Worm (Caenorhabditis elegans) whole organism, late embryonic: Measurements from ENCODE around the gene gcy-12.

Experiments
- C08G9.2 ChIP-seq: sonication (generic microtip); optimal IDR thresholded peaks from 2 replicates; lab custom pipeline; 2016; ENCODE audit warnings: mild to moderate bottlenecking, missing genetic modification characterization, moderate library complexity, missing compliant biosample characterization
- F13H6.1 ChIP-seq: sonication (generic microtip); optimal IDR thresholded peaks from 2 replicates; lab custom pipeline; 2016; ENCODE audit warnings: missing genetic modification characterization, missing compliant biosample characterization
- K02D7.2 ChIP-seq: sonication (generic microtip); optimal IDR thresholded peaks from 2 replicates; lab custom pipeline; 2017; ENCODE audit warnings: mild to moderate bottlenecking, missing genetic modification characterization, missing compliant biosample characterization
- K09A11.1 ChIP-seq: sonication (generic microtip); optimal IDR thresholded peaks from 2 replicates; lab custom pipeline; 2017; ENCODE audit warnings: antibody characterized with exemption, mild to moderate bottlenecking, missing genetic modification characterization, missing compliant biosample characterization; ENCODE audit not compliant: insufficient read depth
- T23F11.4 ChIP-seq: fragments of 200-800 bp; sonication (Bioruptor generic); optimal IDR thresholded peaks from 2 replicates; lab custom pipeline; 2018; ENCODE audit warnings: mild to moderate bottlenecking, missing genetic modification characterization, missing compliant biosample characterization
- ahr-1 ChIP-seq: sonication (generic microtip); optimal IDR thresholded peaks from 2 replicates; lab custom pipeline; 2016; ENCODE audit warnings: missing genetic modification characterization, missing compliant biosample characterization
- ama-1 ChIP-seq: fragments of 150-350 bp; optimal IDR thresholded peaks from 2 replicates; lab custom pipeline; 2014
- ceh-14 ChIP-seq: sonication (generic microtip); optimal IDR thresholded peaks from 2 replicates; lab custom pipeline; 2016; ENCODE audit warnings: missing genotype, missing genetic modification characterization, missing compliant biosample characterization
- ceh-18 ChIP-seq: sonication (generic microtip); optimal IDR thresholded peaks from 2 replicates; lab custom pipeline; 2016; ENCODE audit warnings: missing genetic modification characterization, missing compliant biosample characterization
- ceh-2 ChIP-seq: sonication (generic microtip); optimal IDR thresholded peaks from 2 replicates; lab custom pipeline; 2016; ENCODE audit warnings: missing genotype, missing genetic modification characterization, missing compliant biosample characterization
- ceh-22 ChIP-seq: sonication (generic microtip); optimal IDR thresholded peaks from 2 replicates; lab custom pipeline; 2017; ENCODE audit warnings: missing biosample characterization, missing genetic modification characterization
- ceh-31 ChIP-seq: sonication (generic microtip); optimal IDR thresholded peaks from 2 replicates; lab custom pipeline; 2016; ENCODE audit warnings: missing genetic modification characterization, missing compliant biosample characterization
- ceh-45 ChIP-seq: fragments of 200-800 bp; sonication (Bioruptor generic); IDR thresholded peaks from 2 replicates; pipeline ENCODE4 v1.3.6; 2022; ENCODE audit warnings: missing genetic modification reagents, missing genetic modification characterization, missing compliant biosample characterization
- ceh-6 ChIP-seq: fragments of 200-800 bp; sonication (Bioruptor generic); optimal IDR thresholded peaks from 2 replicates; lab custom pipeline; 2018; ENCODE audit warnings: mild to moderate bottlenecking, missing genetic modification characterization, missing compliant biosample characterization
- dve-1 ChIP-seq: sonication (generic microtip); optimal IDR thresholded peaks from 2 replicates; lab custom pipeline; 2017; ENCODE audit warnings: antibody characterized with exemption, mild to moderate bottlenecking, missing genetic modification characterization, missing compliant biosample characterization
- elt-4 ChIP-seq: sonication (generic microtip); optimal IDR thresholded peaks from 2 replicates; lab custom pipeline; 2016; ENCODE audit warnings: missing genetic modification characterization, missing compliant biosample characterization
- fkh-10 ChIP-seq: fragments of 150-350 bp; optimal IDR thresholded peaks from 2 replicates; lab custom pipeline; 2014; ENCODE audit warnings: missing biosample characterization, missing genetic modification reagents, missing genetic modification characterization
- hlh-13 ChIP-seq: fragments of 200-800 bp; sonication (Bioruptor generic); optimal IDR thresholded peaks from 2 replicates; lab custom pipeline; 2018; ENCODE audit warnings: mild to moderate bottlenecking, missing genetic modification characterization, missing compliant biosample characterization
- hlh-15 ChIP-seq: sonication (generic microtip); optimal IDR thresholded peaks from 2 replicates; lab custom pipeline; 2016; ENCODE audit warnings: missing genetic modification characterization, missing compliant biosample characterization
- hlh-6 ChIP-seq: sonication (generic microtip); optimal IDR thresholded peaks from 2 replicates; lab custom pipeline; 2016; ENCODE audit warnings: missing genotype, missing genetic modification characterization, missing compliant biosample characterization
- mec-3 ChIP-seq: sonication (generic microtip); optimal IDR thresholded peaks from 2 replicates; lab custom pipeline; 2016; ENCODE audit warnings: borderline replicate concordance, missing genetic modification characterization, missing compliant biosample characterization
- nfya-1 ChIP-seq: sonication (generic microtip); optimal IDR thresholded peaks from 2 replicates; lab custom pipeline; 2017; ENCODE audit warnings: missing genetic modification characterization, mild to moderate bottlenecking, missing compliant biosample characterization, antibody characterized with exemption, moderate library complexity
- nhr-232 ChIP-seq: sonication (generic microtip); optimal IDR thresholded peaks from 2 replicates; lab custom pipeline; 2016; ENCODE audit warnings: missing genetic modification characterization, missing compliant biosample characterization
- odd-2 ChIP-seq: sonication (generic microtip); optimal IDR thresholded peaks from 2 replicates; lab custom pipeline; 2017; ENCODE audit warnings: antibody characterized with exemption, mild to moderate bottlenecking, missing genetic modification characterization, missing compliant biosample characterization
- pat-9 ChIP-seq: fragments of 200-800 bp; sonication (Bioruptor generic); optimal IDR thresholded peaks from 2 replicates; lab custom pipeline; 2018; ENCODE audit warnings: mild to moderate bottlenecking, missing genetic modification characterization, moderate library complexity, missing compliant biosample characterization
- pax-1 ChIP-seq: fragments of 150-350 bp; optimal IDR thresholded peaks from 2 replicates; lab custom pipeline; 2014; ENCODE audit warnings: missing biosample characterization, missing genetic modification characterization
- pha-2 ChIP-seq: sonication (generic microtip); optimal IDR thresholded peaks from 2 replicates; lab custom pipeline; 2017; ENCODE audit warnings: mild to moderate bottlenecking, missing genetic modification characterization, missing compliant biosample characterization
- pha-4 ChIP-seq: fragments of 150-350 bp; optimal IDR thresholded peaks from 2 replicates; lab custom pipeline; 2018; ENCODE audit warnings: missing biosample characterization, missing genetic modification reagents, missing genetic modification characterization
- sdc-2 ChIP-seq: sonication (generic microtip); optimal IDR thresholded peaks from 2 replicates; lab custom pipeline; 2016; ENCODE audit warnings: missing genotype, missing genetic modification characterization, missing compliant biosample characterization
- sox-4 ChIP-seq: sonication (generic microtip); optimal IDR thresholded peaks from 2 replicates; lab custom pipeline; 2017; ENCODE audit warnings: mild to moderate bottlenecking, missing genetic modification characterization, inconsistent platforms, missing compliant biosample characterization
- syd-9 ChIP-seq: sonication (generic microtip); optimal IDR thresholded peaks from 2 replicates; lab custom pipeline; 2016; ENCODE audit warnings: mild to moderate bottlenecking, missing genetic modification characterization, moderate library complexity, missing compliant biosample characterization
- ttx-3 ChIP-seq: sonication (generic microtip); optimal IDR thresholded peaks from 2 replicates; lab custom pipeline; 2016; ENCODE audit warnings: missing genetic modification reagents, missing genetic modification characterization, missing compliant biosample characterization
- zip-5 ChIP-seq: sonication (generic microtip); optimal IDR thresholded peaks from 2 replicates; lab custom pipeline; 2016; ENCODE audit warnings: missing genetic modification characterization, missing compliant biosample characterization

Gene gcy-12

ce11 chrII:5276736-5277135 is 35.1 kb upstream of the gcy-12 start:
- no peak for TF ChIP-seq mec-3 (tag; lab: Kevin White, UChicago)
- no peak for TF ChIP-seq ama-1 (lab: Kevin White, UChicago)
- TF ChIP-seq ceh-31 = peak; percentile 4

DNA sequence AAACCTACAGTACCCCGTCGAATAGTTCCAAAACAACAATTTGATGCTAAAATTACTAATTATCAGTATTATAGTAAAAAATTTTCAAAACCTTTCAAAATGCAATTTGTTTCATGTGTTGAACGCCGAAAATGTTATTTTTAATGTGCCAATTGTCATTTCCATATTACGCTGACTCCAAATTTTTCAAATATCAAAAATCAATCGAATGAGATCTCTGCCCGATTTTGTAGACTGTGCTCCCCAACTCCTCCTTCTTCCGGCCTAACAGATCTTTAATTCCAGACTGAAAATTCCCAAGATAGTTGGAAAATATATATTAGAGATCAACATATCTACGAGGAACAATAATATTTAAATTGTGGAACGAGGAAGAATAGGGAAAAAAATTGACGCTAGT is 34.1 kb upstream of the gcy-12 start:
- TF ChIP-seq ceh-18 (tag; lab: Kevin White, UChicago) (no peak), ceh-6 (GFP tag; lab: Kevin White, UChicago) (no peak), sox-4 (tag; lab: Kevin White, UChicago) (no peak), ceh-2 (no peak)
- TF ChIP-seq, all 69 proteins: peak for 0

ce11 chrII:5281137-5281536 is 30.7 kb upstream of the gcy-12 start:
- no peak for TF ChIP-seq dve-1 (tag; lab: Kevin White, UChicago)
- TF ChIP-seq sdc-2 (tag; lab: Kevin White, UChicago) = no peak
- TF ChIP-seq fkh-10 (GFP tag; lab: Kevin White, UChicago) = no peak
- no peak for TF ChIP-seq syd-9 (tag; lab: Kevin White, UChicago)
- no peak for TF ChIP-seq elt-4 (tag; lab: Kevin White, UChicago)
- no peak for TF ChIP-seq ceh-45
- TF ChIP-seq ahr-1 (tag; lab: Kevin White, UChicago) = no peak
- no peak for TF ChIP-seq pha-2
- TF ChIP-seq odd-2 (tag; lab: Kevin White, UChicago) = no peak
- TF ChIP-seq nhr-232 (tag; lab: Kevin White, UChicago) = no peak
- no peak for TF ChIP-seq ceh-14 (tag; lab: Kevin White, UChicago)
- TF ChIP-seq zip-5 = no peak
- no peak for TF ChIP-seq pax-1
- TF ChIP-seq F13H6.1 (tag; lab: Kevin White, UChicago) = no peak
- TF ChIP-seq pat-9 (tag; lab: Kevin White, UChicago) = no peak
- TF ChIP-seq, all 69 proteins: peak for 0

ce11 chrII:5282192-5282591 is 29.7 kb upstream of the gcy-12 start, which contains the start of gene pmt-1:
TSS of gene pmt-1 (minus strand) at chrII:5282523.
- TF ChIP-seq dve-1 (tag; lab: Kevin White, UChicago) = no peak
- TF ChIP-seq hlh-13 (GFP tag; lab: Kevin White, UChicago) = no peak
- no peak for TF ChIP-seq K09A11.1 (tag; lab: Kevin White, UChicago)
- no peak for TF ChIP-seq nfya-1 (tag; lab: Kevin White, UChicago)
- no peak for TF ChIP-seq C08G9.2
- no peak for TF ChIP-seq ceh-22 (tag; lab: Kevin White, UChicago)
- no peak for TF ChIP-seq ceh-45
- TF ChIP-seq pha-4 = no peak

- TF ChIP-seq hlh-6 (no peak), sox-4 (tag; lab: Kevin White, UChicago) (no peak), C08G9.2 (no peak), sdc-2 (tag; lab: Kevin White, UChicago) (no peak), T23F11.4 (no peak), ceh-18 (tag; lab: Kevin White, UChicago) (no peak), mec-3 (tag; lab: Kevin White, UChicago) (no peak), ceh-14 (tag; lab: Kevin White, UChicago) (no peak), ttx-3 (tag; lab: Kevin White, UChicago) (no peak), K02D7.2 (no peak), hlh-15 (tag; lab: Kevin White, UChicago) (no peak)
Observed at ce11 chrII:5282740-5283281, 29.0 kb upstream of the gcy-12 start.
